Worm (Caenorhabditis elegans) whole organism, L4 larva: ENCODE measurements around the gene F44F4.9.
A peak's percentile ranks its signal among the peaks of the same experiment; 100 is the strongest.

ENCODE experiments used
- F49E8.2 ChIP-seq: sonication (generic microtip); optimal IDR thresholded peaks from 2 replicates; lab custom pipeline; 2016; ENCODE audit warnings: missing compliant biosample characterization, mild to moderate bottlenecking, missing genetic modification characterization, borderline replicate concordance
- Y105C5A.15 ChIP-seq: fragments of 200-800 bp; sonication (Bioruptor generic); IDR thresholded peaks from 2 replicates; pipeline ENCODE4 v1.3.6; 2022; ENCODE audit warnings: missing genetic modification characterization, missing compliant biosample characterization
- aha-1 ChIP-seq: fragments of 150-350 bp; peaks from one replicate; lab custom pipeline; 2014; ENCODE audit warnings: missing biosample characterization, missing genetic modification characterization
- aly-2 ChIP-seq: sonication (generic microtip); optimal IDR thresholded peaks from 2 replicates; lab custom pipeline; 2018; ENCODE audit warnings: missing biosample characterization, missing genetic modification characterization
- arid-1 ChIP-seq: fragments of 200-800 bp; sonication (Bioruptor generic); conservative IDR thresholded peaks from 2 replicates; pipeline ENCODE4 v1.3.6; 2022; ENCODE audit warnings: missing genetic modification reagents, missing genetic modification characterization, missing compliant biosample characterization
- ceh-20 ChIP-seq: fragments of 200-800 bp; sonication (Bioruptor generic); IDR thresholded peaks from 2 replicates; pipeline ENCODE4 v1.3.6; 2022; ENCODE audit warnings: missing genetic modification reagents, missing genetic modification characterization, missing compliant biosample characterization
- ceh-28 ChIP-seq: fragments of 150-350 bp; optimal IDR thresholded peaks from 2 replicates; lab custom pipeline; 2014; ENCODE audit warnings: missing biosample characterization, missing genetic modification reagents, missing genetic modification characterization
- ceh-44 ChIP-seq: fragments of 200-800 bp; sonication (Bioruptor generic); IDR thresholded peaks from 2 replicates; pipeline ENCODE4 v1.3.6; 2022; ENCODE audit warnings: missing genetic modification reagents, missing genetic modification characterization, missing compliant biosample characterization
- ceh-62 ChIP-seq: sonication (generic microtip); optimal IDR thresholded peaks from 2 replicates; lab custom pipeline; 2017; ENCODE audit warnings: missing biosample characterization, missing genetic modification characterization
- ctbp-1 ChIP-seq: fragments of 200-800 bp; sonication (Bioruptor generic); IDR thresholded peaks from 2 replicates; pipeline ENCODE4 v1.3.6; 2022; ENCODE audit warnings: missing genetic modification reagents, missing genetic modification characterization, missing compliant biosample characterization
- daf-12 ChIP-seq: fragments of 150-350 bp; optimal IDR thresholded peaks from 2 replicates; lab custom pipeline; 2014; ENCODE audit warnings: missing biosample characterization, missing genetic modification reagents, missing genetic modification characterization
- daf-19 ChIP-seq: fragments of 200-800 bp; sonication (Bioruptor generic); conservative IDR thresholded peaks from 2 replicates; pipeline ENCODE4 v1.3.6; 2022; ENCODE audit warnings: missing genetic modification characterization, missing compliant biosample characterization
- dmd-8 ChIP-seq: fragments of 200-800 bp; sonication (Bioruptor generic); IDR thresholded peaks from 2 replicates; pipeline ENCODE4 v1.3.6; 2022; ENCODE audit warnings: missing genetic modification characterization, missing compliant biosample characterization
- gei-8 ChIP-seq: fragments of 200-800 bp; sonication (Bioruptor generic); optimal IDR thresholded peaks from 2 replicates; lab custom pipeline; 2018; ENCODE audit warnings: mild to moderate bottlenecking, missing genetic modification characterization, missing compliant biosample characterization
- hlh-30 ChIP-seq: sonication (generic microtip); optimal IDR thresholded peaks from 2 replicates; lab custom pipeline; 2017; ENCODE audit warnings: antibody characterized with exemption, mild to moderate bottlenecking, missing genetic modification characterization, missing compliant biosample characterization; ENCODE audit not compliant: insufficient read depth
- lim-7 ChIP-seq: fragments of 200-800 bp; sonication (Bioruptor generic); IDR thresholded peaks from 2 replicates; pipeline ENCODE4 v1.3.6; 2022; ENCODE audit warnings: missing genetic modification characterization, missing compliant biosample characterization
- lin-13 ChIP-seq: fragments of 150-350 bp; optimal IDR thresholded peaks from 2 replicates; lab custom pipeline; 2014; ENCODE audit warnings: missing biosample characterization, missing genetic modification reagents, missing genetic modification characterization
- lin-15B ChIP-seq: fragments of 150-350 bp; sonication (generic microtip); optimal IDR thresholded peaks from 3 replicates; lab custom pipeline; 2014; ENCODE audit warnings: missing biosample characterization, missing genetic modification characterization
- lin-38 ChIP-seq: fragments of 200-800 bp; sonication (Bioruptor generic); IDR thresholded peaks from 2 replicates; pipeline ENCODE4 v1.3.6; 2022; ENCODE audit warnings: missing genetic modification reagents, missing genetic modification characterization, missing compliant biosample characterization
- lin-39 ChIP-seq: fragments of 150-350 bp; optimal IDR thresholded peaks from 2 replicates; lab custom pipeline; 2014; ENCODE audit warnings: missing biosample characterization, missing genetic modification reagents, missing genetic modification characterization
- mxl-2 ChIP-seq: fragments of 200-800 bp; sonication (Bioruptor generic); conservative IDR thresholded peaks from 2 replicates; pipeline ENCODE4 v1.3.6; 2022; ENCODE audit warnings: missing genetic modification reagents, missing genetic modification characterization, missing compliant biosample characterization
- nhr-10 ChIP-seq: fragments of 150-350 bp; optimal IDR thresholded peaks from 2 replicates; lab custom pipeline; 2014; ENCODE audit warnings: missing biosample characterization, missing genetic modification characterization
- nhr-11 ChIP-seq: fragments of 150-350 bp; optimal IDR thresholded peaks from 2 replicates; lab custom pipeline; 2014; ENCODE audit warnings: missing biosample characterization, missing genetic modification characterization
- nhr-111 ChIP-seq: fragments of 200-800 bp; sonication (Bioruptor generic); optimal IDR thresholded peaks from 2 replicates; lab custom pipeline; 2018; ENCODE audit warnings: mild to moderate bottlenecking, missing genetic modification characterization, missing compliant biosample characterization
- nhr-237 ChIP-seq: sonication (generic microtip); optimal IDR thresholded peaks from 2 replicates; lab custom pipeline; 2017; ENCODE audit warnings: missing biosample characterization, missing genetic modification characterization
- nhr-25 ChIP-seq: sonication (generic microtip); optimal IDR thresholded peaks from 2 replicates; lab custom pipeline; 2017; ENCODE audit warnings: missing genetic modification characterization, mild to moderate bottlenecking, missing compliant biosample characterization, antibody characterized with exemption, moderate library complexity, borderline replicate concordance; ENCODE audit not compliant: insufficient read depth
- nhr-48 ChIP-seq: sonication (generic microtip); optimal IDR thresholded peaks from 2 replicates; lab custom pipeline; 2016; ENCODE audit warnings: mild to moderate bottlenecking, missing genetic modification characterization, missing compliant biosample characterization
- nhr-76 ChIP-seq: fragments of 150-350 bp; optimal IDR thresholded peaks from 2 replicates; lab custom pipeline; 2014; ENCODE audit warnings: missing biosample characterization, missing genetic modification characterization
- php-3 ChIP-seq: fragments of 200-800 bp; sonication (Bioruptor generic); IDR thresholded peaks from 2 replicates; pipeline ENCODE4 v1.3.6; 2022; ENCODE audit warnings: missing genetic modification reagents, missing genetic modification characterization, missing compliant biosample characterization
- pqm-1 ChIP-seq: sonication (generic microtip); optimal IDR thresholded peaks from 2 replicates; lab custom pipeline; 2017; ENCODE audit warnings: missing biosample characterization, missing genetic modification characterization
- saeg-2 ChIP-seq: fragments of 200-800 bp; sonication (Bioruptor generic); IDR thresholded peaks from 2 replicates; pipeline ENCODE4 v1.3.6; 2022; ENCODE audit warnings: missing genetic modification reagents, missing genetic modification characterization, missing compliant biosample characterization
- sdz-12 ChIP-seq: fragments of 200-800 bp; sonication (Bioruptor generic); optimal IDR thresholded peaks from 2 replicates; lab custom pipeline; 2018; ENCODE audit warnings: mild to moderate bottlenecking, missing genetic modification characterization, missing compliant biosample characterization
- skn-1 ChIP-seq: fragments of 150-350 bp; optimal IDR thresholded peaks from 2 replicates; lab custom pipeline; 2014; ENCODE audit warnings: missing biosample characterization, missing genetic modification characterization
- snpc-4 ChIP-seq: fragments of 150-350 bp; optimal IDR thresholded peaks from 2 replicates; lab custom pipeline; 2014; ENCODE audit warnings: missing biosample characterization, missing genetic modification characterization
- unc-62 ChIP-seq, 3 experiments: fragments of 150-350 bp in 1 of 3; sonication (generic microtip); optimal IDR thresholded peaks in 2 of 3; peaks in 1 of 3; 1 replicate in 1 of 3; 2 replicates in 2 of 3; lab custom pipeline; 2014 to 2017; ENCODE audit warnings: missing biosample characterization in 3 of 3, missing genetic modification characterization in 3 of 3, missing genetic modification reagents in 3 of 3, missing genotype in 1 of 3
- zfp-3 ChIP-seq: fragments of 200-800 bp; sonication (Bioruptor generic); conservative IDR thresholded peaks from 2 replicates; pipeline ENCODE4 v1.3.6; 2022; ENCODE audit warnings: missing genetic modification reagents, missing genetic modification characterization, missing compliant biosample characterization
- ztf-11 ChIP-seq: fragments of 150-350 bp; optimal IDR thresholded peaks from 2 replicates; lab custom pipeline; 2014; ENCODE audit warnings: missing biosample characterization, missing genetic modification characterization
- ztf-7 ChIP-seq: fragments of 150-350 bp; optimal IDR thresholded peaks from 2 replicates; lab custom pipeline; 2014; ENCODE audit warnings: missing biosample characterization, missing genetic modification characterization

F44F4.9 gene

DNA sequence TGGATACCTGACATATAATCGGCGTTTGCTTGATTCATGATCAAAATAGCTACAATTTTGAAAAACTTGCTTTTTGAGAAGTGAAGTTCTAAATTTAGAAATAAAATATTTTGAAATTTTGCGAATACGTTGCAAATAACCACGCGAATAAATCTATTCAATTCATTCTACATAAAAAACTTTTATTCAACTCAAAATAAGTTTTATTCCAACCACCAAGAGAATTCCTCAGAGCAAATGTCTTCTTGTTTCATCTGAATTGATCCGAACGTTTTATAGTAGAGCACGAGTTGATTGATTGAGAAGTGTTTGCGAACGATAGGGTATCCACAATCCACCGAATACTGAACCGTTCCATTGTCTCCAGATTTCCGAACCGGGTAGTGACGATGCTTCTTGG is at the start of gene F44F4.9:
Gene F44F4.9 (minus strand): TSS at position 101 of the 400 bp plus-strand sequence.
- TF ChIP-seq Y105C5A.15 (GFP tag; lab: Robert Waterston, UW): no peak
- no peak for TF ChIP-seq arid-1
- TF ChIP-seq, all 104 proteins: peak for 0

DNA sequence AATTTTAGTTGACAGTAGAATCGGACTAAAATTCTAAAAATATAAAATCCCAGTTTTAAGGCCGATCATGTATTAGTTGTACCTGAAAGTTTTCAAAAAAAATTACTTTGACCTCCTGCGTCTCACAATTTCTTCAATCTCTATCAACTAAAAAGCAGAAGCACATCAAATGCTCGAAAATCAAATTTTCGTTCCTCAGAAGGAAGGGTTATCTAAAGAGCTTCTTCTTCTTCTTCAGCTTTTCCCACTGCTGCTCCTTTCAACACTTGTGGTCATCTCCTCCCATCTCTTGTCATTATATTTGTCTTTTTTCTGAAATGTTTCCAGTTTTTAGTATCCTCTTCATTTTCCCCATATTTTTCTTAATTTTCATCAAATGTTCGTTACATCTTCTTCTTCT is 49.1 kb upstream of the F44F4.9 start:
- TF ChIP-seq mxl-2 (GFP tag; lab: Robert Waterston, UW) (no peak), ctbp-1 (GFP tag; lab: Robert Waterston, UW) (no peak), lin-39 (tag; lab: Kevin White, UChicago) (no peak), sdz-12 (GFP tag; lab: Kevin White, UChicago) (no peak), hlh-30 (tag; lab: Kevin White, UChicago) (no peak), zfp-3 (no peak), nhr-11 (no peak), aly-2 (tag; lab: Kevin White, UChicago) (no peak), lin-13 (GFP tag; lab: Kevin White, UChicago) (no peak), lin-38 (GFP tag; lab: Robert Waterston, UW) (no peak), aha-1 (tag; lab: Kevin White, UChicago) (no peak), ceh-62 (tag; lab: Kevin White, UChicago) (no peak), ztf-11 (tag; lab: Kevin White, UChicago) (no peak), ztf-7 (tag; lab: Kevin White, UChicago) (no peak), nhr-10 (no peak), php-3 (GFP tag; lab: Robert Waterston, UW) (no peak), snpc-4 (tag; lab: Kevin White, UChicago) (no peak), gei-8 (no peak)

DNA sequence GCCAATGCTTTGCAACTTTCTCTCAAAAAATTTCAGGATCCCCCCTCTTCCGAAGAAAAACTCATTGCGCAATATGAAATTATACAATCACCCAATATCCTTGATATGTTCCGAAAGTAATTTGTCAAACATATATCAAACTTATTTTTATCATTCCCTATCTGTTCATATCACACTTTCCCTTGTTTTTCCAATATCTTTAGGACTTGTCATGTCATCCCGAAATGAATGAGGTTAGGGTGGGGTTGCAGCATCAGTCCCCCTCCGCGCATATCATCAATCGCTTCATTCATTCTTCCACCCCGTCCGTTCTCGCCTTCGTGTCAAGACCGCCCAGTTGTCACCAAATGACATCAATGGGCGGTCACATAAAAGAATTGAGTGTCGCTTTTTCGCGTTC is 44.0 kb upstream of the F44F4.9 start:
- no peak for TF ChIP-seq ceh-62 (tag; lab: Kevin White, UChicago)
- no peak for TF ChIP-seq php-3 (GFP tag; lab: Robert Waterston, UW)
- TF ChIP-seq nhr-48: no peak
- TF ChIP-seq saeg-2 (GFP tag; lab: Robert Waterston, UW): no peak
- TF ChIP-seq F49E8.2: no peak
- no peak for TF ChIP-seq nhr-76 (tag; lab: Kevin White, UChicago)
- no peak for TF ChIP-seq nhr-111 (GFP tag; lab: Kevin White, UChicago)
- TF ChIP-seq ceh-44: no peak
- TF ChIP-seq, all 104 proteins: peak for 0

DNA sequence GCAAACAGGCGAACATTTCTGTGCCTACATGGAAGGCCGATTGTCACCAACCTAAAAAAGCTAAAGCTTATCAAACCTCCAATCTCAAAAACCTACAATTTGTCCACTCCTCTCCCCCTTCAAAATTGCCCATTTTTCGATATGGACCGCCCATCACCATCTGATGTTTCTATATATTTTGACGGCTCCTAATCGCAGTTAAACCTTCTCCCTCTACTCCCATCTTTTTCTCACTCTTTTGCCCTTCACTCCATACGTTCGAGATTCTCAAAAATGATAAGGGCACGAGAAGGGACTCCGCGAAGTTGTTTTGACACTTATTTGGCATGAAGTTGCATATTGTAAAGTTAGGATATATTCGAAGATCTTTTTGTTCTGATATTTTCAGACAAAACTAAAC is 43.5 kb upstream of the F44F4.9 start:
- TF ChIP-seq ceh-20 (GFP tag; lab: Robert Waterston, UW) (0 out of 2 replicates have a peak, but pooled peaks have one; percentile 23), pqm-1 (tag; lab: Kevin White, UChicago) (no peak), arid-1 (no peak), nhr-237 (tag; lab: Kevin White, UChicago) (no peak), aha-1 (tag; lab: Kevin White, UChicago) (peak; percentile 67), daf-19 (GFP tag; lab: Robert Waterston, UW) (no peak), saeg-2 (GFP tag; lab: Robert Waterston, UW) (no peak)

DNA sequence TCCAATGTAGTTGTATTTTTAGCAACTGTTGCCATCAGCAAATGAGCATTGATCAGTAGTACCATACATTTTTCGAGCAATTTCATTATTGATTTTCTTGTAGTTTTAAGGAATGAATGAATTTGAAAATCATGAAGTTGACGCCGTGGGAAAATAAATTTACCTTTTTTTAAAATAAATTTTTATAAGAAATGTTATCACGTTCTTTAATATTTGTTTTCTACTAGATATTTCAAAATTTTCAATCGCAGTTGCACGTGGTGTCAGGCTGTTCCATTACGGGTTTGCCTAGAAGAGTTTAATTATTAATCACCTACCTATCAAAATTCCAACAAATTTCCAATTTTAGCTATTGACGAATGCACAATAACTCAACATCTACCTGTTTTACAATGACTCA is 41.2 kb upstream of the F44F4.9 start, which contains the start of gene R03D7.8:
Gene R03D7.8 (minus strand): TSS at position 101 of the 400 bp plus-strand sequence.
- peak; percentile 12 for TF ChIP-seq aha-1 (tag; lab: Kevin White, UChicago)
- TF ChIP-seq nhr-237 (tag; lab: Kevin White, UChicago): no peak

DNA sequence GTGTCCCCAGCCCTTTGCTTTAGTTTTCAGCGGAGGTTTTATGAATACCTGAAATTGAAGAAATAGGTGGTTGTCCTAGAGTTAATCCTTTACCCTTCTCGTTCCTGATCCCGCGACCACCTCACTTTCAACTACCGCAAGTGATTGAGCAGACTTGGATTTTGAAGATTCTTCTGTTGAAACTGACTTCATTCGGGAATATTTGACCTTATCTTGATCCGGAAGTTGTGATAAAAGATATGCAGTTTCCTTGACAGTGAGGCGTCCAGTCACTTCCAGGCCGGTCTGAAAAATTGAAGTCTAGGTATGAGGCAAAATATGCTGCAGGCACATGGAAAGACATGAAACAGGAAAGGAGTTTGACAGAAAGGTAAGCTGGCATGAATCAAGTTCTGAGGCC is 39.5 kb upstream of the F44F4.9 start:
- TF ChIP-seq ceh-28 (tag; lab: Kevin White, UChicago): no peak
- TF ChIP-seq nhr-111 (GFP tag; lab: Kevin White, UChicago): no peak
- TF ChIP-seq skn-1: no peak
- TF ChIP-seq daf-12 (tag; lab: Kevin White, UChicago): no peak
- no peak for TF ChIP-seq ctbp-1 (GFP tag; lab: Robert Waterston, UW)
- no peak for TF ChIP-seq F49E8.2
- TF ChIP-seq aly-2 (tag; lab: Kevin White, UChicago): no peak
- TF ChIP-seq dmd-8: no peak
- TF ChIP-seq lin-39 (tag; lab: Kevin White, UChicago): no peak
- TF ChIP-seq unc-62 (GFP tag; optimal IDR thresholded peaks at IDR 0.05 in 1 of 2; lab: Kevin White, UChicago): peak in 1 of 2 experiments; percentile 95
- TF ChIP-seq unc-62 (tag; optimal IDR thresholded peaks at IDR 0.05; lab: Kevin White, UChicago): no peak
- peak; percentile 36 for TF ChIP-seq aha-1 (tag; lab: Kevin White, UChicago)
- no peak for TF ChIP-seq lim-7
- no peak for TF ChIP-seq lin-15B
- no peak for TF ChIP-seq nhr-25 (tag; lab: Kevin White, UChicago)
